Fruit fly (Drosophila melanogaster): ENCODE measurements around the gene CG14566.

The CG14566 gene

dm6 chr3L:21728616-21729047, 11.5 kb downstream of the CG14566 start, which contains the start of the genes CG11247 and Polr2H (continued):
- TF ChIP-seq lbe (GFP tag; optimal IDR thresholded peaks at IDR 0.05) (peak; percentile 62), bowl (GFP tag; IDR thresholded peaks at IDR 0.05) (peak; percentile 69; the same call in 1 of the 2 replicates), hb (GFP tag; IDR thresholded peaks at IDR 0.05; ENCODE audit: partially characterized antibody) (peak; percentile 67; the same call in 2 of the 3 replicates), CG6765 (GFP tag; optimal IDR thresholded peaks at IDR 0.05) (no peak), kah (GFP tag; optimal IDR thresholded peaks at IDR 0.05) (peak; percentile 6), CG17912 (GFP tag; optimal IDR thresholded peaks at IDR 0.05) (peak; percentile 49), Hey (tag; optimal IDR thresholded peaks at IDR 0.05) (peak; percentile 34), luna (GFP tag; optimal IDR thresholded peaks at IDR 0.05) (peak; percentile 84), Nf-YA (GFP tag; IDR thresholded peaks at IDR 0.05) (peak; percentile 68), Bdp1 (GFP tag; optimal IDR thresholded peaks at IDR 0.05) (peak; percentile 87), CG13624 (GFP tag; optimal IDR thresholded peaks at IDR 0.05) (peak; percentile 96), da (GFP tag; optimal IDR thresholded peaks at IDR 0.05) (peak; percentile 90), CG2712 (tag; optimal IDR thresholded peaks at IDR 0.05) (peak; percentile 90), wdn (GFP tag; IDR thresholded peaks at IDR 0.05) (peak; percentile 86), CG4282 (GFP tag; optimal IDR thresholded peaks at IDR 0.05) (peak; percentile 85), Dref (GFP tag; IDR thresholded peaks at IDR 0.05) (peak; percentile 60), Elba2 (GFP tag; optimal IDR thresholded peaks at IDR 0.05) (peak; percentile 79), CG18262 (tag; optimal IDR thresholded peaks at IDR 0.05) (peak; percentile 81), CG5180 (GFP tag; optimal IDR thresholded peaks at IDR 0.05) (peak; percentile 12), CG14014 (GFP tag; IDR thresholded peaks at IDR 0.05) (peak; percentile 89), CG8765 (GFP tag; IDR thresholded peaks at IDR 0.05) (peak; percentile 89), Aef1 (GFP tag; IDR thresholded peaks at IDR 0.05) (peak; percentile 95), eve (GFP tag; optimal IDR thresholded peaks at IDR 0.05) (peak in 1 of 2 experiments; percentile 77), tx (GFP tag; optimal IDR thresholded peaks at IDR 0.05) (peak; percentile 96), hth (optimal IDR thresholded peaks at IDR 0.05) (no peak), ab (GFP tag; optimal IDR thresholded peaks at IDR 0.05) (peak; percentile 87), bbx (GFP tag; IDR thresholded peaks at IDR 0.05; ENCODE audit: partially characterized antibody) (peak; percentile 42; the same call in 1 of the 2 replicates), slbo (GFP tag; IDR thresholded peaks at IDR 0.05) (peak; percentile 97), ro (GFP tag; IDR thresholded peaks at IDR 0.05) (peak; percentile 70; the same call in 1 of the 2 replicates), D19B (GFP tag; optimal IDR thresholded peaks at IDR 0.05) (peak; percentile 67), peb (GFP tag; IDR thresholded peaks at IDR 0.05) (peak; percentile 77), CG10366 (GFP tag; IDR thresholded peaks at IDR 0.05) (peak; percentile 93), trem (tag; optimal IDR thresholded peaks at IDR 0.05) (peak; percentile 89), chn (GFP tag; optimal IDR thresholded peaks at IDR 0.05) (peak; percentile 96), CG10431 (GFP tag; optimal IDR thresholded peaks at IDR 0.05) (peak; percentile 41), Oli (tag; optimal IDR thresholded peaks at IDR 0.05) (peak; percentile 78), Hmr (GFP tag; optimal IDR thresholded peaks at IDR 0.05) (peak; percentile 83), zen2 (GFP tag; IDR thresholded peaks at IDR 0.05; ENCODE audit: partially characterized antibody) (peak; percentile 58; the same call in 1 of the 3 replicates), zfh1 (GFP tag; IDR thresholded peaks at IDR 0.05) (peak; percentile 92), CG3838 (GFP tag; optimal IDR thresholded peaks at IDR 0.05) (peak; percentile 78), CG3281 (GFP tag; optimal IDR thresholded peaks at IDR 0.05) (peak; percentile 82), gfzf (GFP tag; optimal IDR thresholded peaks at IDR 0.05) (peak; percentile 60), jigr1 (GFP tag; IDR thresholded peaks at IDR 0.05) (peak; percentile 87), yki (optimal IDR thresholded peaks at IDR 0.05) (peak; percentile 66), wor (GFP tag; IDR thresholded peaks at IDR 0.05) (peak; percentile 86), insv (GFP tag; optimal IDR thresholded peaks at IDR 0.05) (peak in 1 of 2 experiments; percentile 47), so (GFP tag; IDR thresholded peaks at IDR 0.05) (peak; percentile 85), CG34224 (GFP tag; IDR thresholded peaks at IDR 0.05; ENCODE audit: partially characterized antibody) (peak; percentile 58), CG13296 (GFP tag; optimal IDR thresholded peaks at IDR 0.05) (peak; percentile 60), CG31441 (GFP tag; IDR thresholded peaks at IDR 0.05) (peak; percentile 100), gro (GFP tag; optimal IDR thresholded peaks at IDR 0.05) (peak; percentile 91), CG9797 (GFP tag; optimal IDR thresholded peaks at IDR 0.05) (peak; percentile 90)
